ENCODE assay signal across 2 worm cellular contexts in the genomic region with DNA sequence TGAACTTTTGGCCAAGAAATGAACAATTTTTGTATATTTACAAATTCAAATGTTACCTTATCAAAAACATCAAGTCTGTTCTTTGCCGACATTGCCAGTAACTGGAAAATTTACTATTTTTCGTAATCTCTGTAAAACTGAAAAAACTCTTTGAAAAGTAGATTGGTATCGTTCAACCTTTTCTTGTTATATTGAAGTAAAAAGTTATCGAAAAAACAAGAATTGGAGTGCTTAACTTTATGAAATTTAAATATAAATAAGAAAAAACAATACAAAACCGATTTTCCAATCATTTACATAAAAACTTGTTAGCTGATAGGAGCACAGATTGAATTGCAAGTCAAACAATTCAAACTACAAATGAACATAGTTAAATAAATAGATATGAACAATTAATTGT.
TF ChIP-seq lines count a peak whose summit lies in the region.

Gene ZK688.11, minus strand, starts transcription at position 101 of the 400 bp plus-strand sequence.

TF ChIP-seq in whole organism, L3 larva, 47 proteins besides CTCF, POLR2A, EP300 and RAD21:
- TF ChIP-seq ceh-9 (tag; optimal IDR thresholded peaks at IDR 0.05; lab: Kevin White, UChicago) (no peak), jun-1 (tag; optimal IDR thresholded peaks at IDR 0.05; lab: Kevin White, UChicago) (no peak), ceh-28 (tag; optimal IDR thresholded peaks at IDR 0.05; lab: Kevin White, UChicago) (peak; percentile 3)

TF ChIP-seq in whole organism, L4 larva, 104 proteins besides CTCF, POLR2A, EP300 and RAD21:
- TF ChIP-seq mep-1 (tag; optimal IDR thresholded peaks at IDR 0.05; lab: Kevin White, UChicago), result peak; percentile 27
- no peak for TF ChIP-seq skn-1 (tag; optimal IDR thresholded peaks at IDR 0.05; lab: Kevin White, UChicago)
- peak; percentile 3 for TF ChIP-seq dve-1 (tag; optimal IDR thresholded peaks at IDR 0.05; lab: Kevin White, UChicago; ENCODE audit: insufficient read depth)

Comparison
In these comparisons a context has a peak if more than half of its experiments do, and no peak if none do; other contexts are left out.
1. Of the 28 proteins assayed by ChIP-seq in both whole organism, L4 larva and whole organism, L3 larva: peak only in whole organism, L4 larva: none; only in whole organism, L3 larva: ceh-28; in both: none; in neither: 27.